Worm (Caenorhabditis elegans) whole organism, L2 larva: ENCODE measurements around the gene M02E1.3.
"Not testable (repeated sequence)": the region's sequence is repeated elsewhere in the genome, so short reads cannot be mapped to it uniquely, and the experiment has no call there.

Experiments
- C34F6.9 ChIP-seq: fragments of 150-350 bp; optimal IDR thresholded peaks from 2 replicates; lab custom pipeline; 2014; ENCODE audit warnings: missing biosample characterization, missing genetic modification characterization
- F13H6.1 ChIP-seq: sonication (generic microtip); optimal IDR thresholded peaks from 2 replicates; lab custom pipeline; 2016; ENCODE audit warnings: missing genetic modification characterization, missing compliant biosample characterization
- R02D3.7 ChIP-seq: fragments of 150-350 bp; optimal IDR thresholded peaks from 2 replicates; lab custom pipeline; 2014; ENCODE audit warnings: missing biosample characterization, missing genetic modification characterization
- Y55F3AM.14 ChIP-seq: fragments of 200-800 bp; sonication (Bioruptor generic); optimal IDR thresholded peaks from 2 replicates; lab custom pipeline; 2018; ENCODE audit warnings: mild to moderate bottlenecking, missing genetic modification characterization, missing compliant biosample characterization
- ZK546.5 ChIP-seq: sonication (generic microtip); optimal IDR thresholded peaks from 2 replicates; lab custom pipeline; 2017; ENCODE audit warnings: missing biosample characterization, missing genetic modification characterization
- alr-1 ChIP-seq: fragments of 150-350 bp; optimal IDR thresholded peaks from 2 replicates; lab custom pipeline; 2014; ENCODE audit warnings: missing biosample characterization, missing genetic modification characterization
- aly-2 ChIP-seq: fragments of 150-350 bp; optimal IDR thresholded peaks from 2 replicates; lab custom pipeline; 2014; ENCODE audit warnings: missing biosample characterization, missing genetic modification characterization
- blmp-1 ChIP-seq: sonication (generic microtip); optimal IDR thresholded peaks from 2 replicates; lab custom pipeline; 2017; ENCODE audit warnings: missing genetic modification characterization, mild to moderate bottlenecking, missing compliant biosample characterization, antibody characterized with exemption, moderate library complexity; ENCODE audit not compliant: insufficient read depth
- ceh-16 ChIP-seq: fragments of 150-350 bp; optimal IDR thresholded peaks from 2 replicates; lab custom pipeline; 2014; ENCODE audit warnings: missing biosample characterization, missing genetic modification characterization
- ceh-82 ChIP-seq: fragments of 150-350 bp; optimal IDR thresholded peaks from 2 replicates; lab custom pipeline; 2014; ENCODE audit warnings: missing biosample characterization, missing genetic modification characterization
- crh-2 ChIP-seq: sonication (generic microtip); optimal IDR thresholded peaks from 2 replicates; lab custom pipeline; 2017; ENCODE audit warnings: missing biosample characterization, missing genetic modification characterization
- dmd-4 ChIP-seq: sonication (generic microtip); optimal IDR thresholded peaks from 2 replicates; lab custom pipeline; 2017; ENCODE audit warnings: missing biosample characterization, missing genetic modification characterization
- egl-27 ChIP-seq: sonication (generic microtip); optimal IDR thresholded peaks from 3 replicates; lab custom pipeline; 2017; ENCODE audit warnings: missing biosample characterization, missing genetic modification reagents, missing genetic modification characterization
- elt-1 ChIP-seq: fragments of 150-350 bp; optimal IDR thresholded peaks from 2 replicates; lab custom pipeline; 2014; ENCODE audit warnings: missing biosample characterization, missing genetic modification characterization
- elt-3 ChIP-seq: sonication (generic microtip); optimal IDR thresholded peaks from 2 replicates; lab custom pipeline; 2017; ENCODE audit warnings: missing biosample characterization, missing genetic modification characterization
- fos-1 ChIP-seq: fragments of 150-350 bp; optimal IDR thresholded peaks from 2 replicates; lab custom pipeline; 2014; ENCODE audit warnings: missing biosample characterization, missing genetic modification characterization
- lin-11 ChIP-seq: fragments of 150-350 bp; sonication (generic microtip); optimal IDR thresholded peaks from 2 replicates; lab custom pipeline; 2014; ENCODE audit warnings: missing biosample characterization, missing genetic modification characterization, inconsistent platforms, mixed read lengths
- lin-13 ChIP-seq: fragments of 150-350 bp; optimal IDR thresholded peaks from 2 replicates; lab custom pipeline; 2014; ENCODE audit warnings: missing biosample characterization, missing genetic modification reagents, missing genetic modification characterization
- lin-39 ChIP-seq: fragments of 150-350 bp; optimal IDR thresholded peaks from 2 replicates; lab custom pipeline; 2014; ENCODE audit warnings: missing biosample characterization, missing genetic modification reagents, missing genetic modification characterization
- lsy-2 ChIP-seq, 2 experiments: fragments of 150-350 bp in 1 of 2; sonication (generic microtip) in 1 of 2; optimal IDR thresholded peaks; 2 replicates each; lab custom pipeline; 2014 to 2017; ENCODE audit warnings: missing biosample characterization in 2 of 2, missing genetic modification characterization in 2 of 2
- nhr-129 ChIP-seq: fragments of 150-350 bp; optimal IDR thresholded peaks from 2 replicates; lab custom pipeline; 2014; ENCODE audit warnings: missing biosample characterization, missing genetic modification characterization
- nhr-21 ChIP-seq: fragments of 150-350 bp; optimal IDR thresholded peaks from 2 replicates; lab custom pipeline; 2014; ENCODE audit warnings: missing biosample characterization, missing genetic modification characterization
- nhr-23 ChIP-seq: fragments of 150-350 bp; optimal IDR thresholded peaks from 2 replicates; lab custom pipeline; 2014; ENCODE audit warnings: missing biosample characterization, missing genetic modification reagents, missing genetic modification characterization
- nhr-237 ChIP-seq: fragments of 150-350 bp; optimal IDR thresholded peaks from 2 replicates; lab custom pipeline; 2014; ENCODE audit warnings: missing biosample characterization, missing genetic modification characterization
- nhr-25 ChIP-seq: fragments of 150-350 bp; sonication (generic microtip); optimal IDR thresholded peaks from 3 replicates; lab custom pipeline; 2014; ENCODE audit warnings: missing biosample characterization, missing genetic modification characterization
- nhr-77 ChIP-seq: fragments of 150-350 bp; optimal IDR thresholded peaks from 2 replicates; lab custom pipeline; 2014; ENCODE audit warnings: missing biosample characterization, missing genetic modification characterization
- peb-1 ChIP-seq: fragments of 150-350 bp; optimal IDR thresholded peaks from 2 replicates; lab custom pipeline; 2014; ENCODE audit warnings: missing biosample characterization, missing genetic modification characterization
- sem-4 ChIP-seq: fragments of 150-350 bp; optimal IDR thresholded peaks from 2 replicates; lab custom pipeline; 2014; ENCODE audit warnings: missing biosample characterization, missing genetic modification reagents, missing genetic modification characterization
- skn-1 ChIP-seq: sonication (generic microtip); optimal IDR thresholded peaks from 2 replicates; lab custom pipeline; 2017; ENCODE audit warnings: missing biosample characterization, missing genetic modification characterization
- sma-9 ChIP-seq, 2 experiments: fragments of 150-350 bp in 1 of 2; sonication (generic microtip) in 1 of 2; optimal IDR thresholded peaks; 2 replicates each; lab custom pipeline; 2014 to 2016; ENCODE audit warnings: missing genetic modification characterization in 2 of 2, mild to moderate bottlenecking in 1 of 2, missing biosample characterization in 1 of 2, missing compliant biosample characterization in 1 of 2, missing genetic modification reagents in 1 of 2, moderate library complexity in 1 of 2
- snpc-4 ChIP-seq: fragments of 150-350 bp; optimal IDR thresholded peaks from 2 replicates; lab custom pipeline; 2014; ENCODE audit warnings: missing biosample characterization, missing genetic modification characterization
- unc-55 ChIP-seq: fragments of 150-350 bp; sonication (generic microtip); optimal IDR thresholded peaks from 3 replicates; lab custom pipeline; 2014; ENCODE audit warnings: missing biosample characterization, missing genetic modification reagents, missing genetic modification characterization
- unc-62 ChIP-seq: fragments of 150-350 bp; optimal IDR thresholded peaks from 2 replicates; lab custom pipeline; 2014; ENCODE audit warnings: missing biosample characterization, missing genetic modification reagents, missing genetic modification characterization
- zag-1 ChIP-seq: fragments of 150-350 bp; optimal IDR thresholded peaks from 2 replicates; lab custom pipeline; 2014; ENCODE audit warnings: missing biosample characterization, missing genetic modification characterization
- ztf-1 ChIP-seq: fragments of 200-800 bp; sonication (Bioruptor generic); conservative IDR thresholded peaks from 2 replicates; pipeline ENCODE4 v1.3.6; 2022; ENCODE audit warnings: missing genetic modification characterization, missing compliant biosample characterization
- ztf-11 ChIP-seq: sonication (generic microtip); optimal IDR thresholded peaks from 2 replicates; lab custom pipeline; 2017; ENCODE audit warnings: missing biosample characterization, missing genetic modification characterization

Gene M02E1.3

DNA sequence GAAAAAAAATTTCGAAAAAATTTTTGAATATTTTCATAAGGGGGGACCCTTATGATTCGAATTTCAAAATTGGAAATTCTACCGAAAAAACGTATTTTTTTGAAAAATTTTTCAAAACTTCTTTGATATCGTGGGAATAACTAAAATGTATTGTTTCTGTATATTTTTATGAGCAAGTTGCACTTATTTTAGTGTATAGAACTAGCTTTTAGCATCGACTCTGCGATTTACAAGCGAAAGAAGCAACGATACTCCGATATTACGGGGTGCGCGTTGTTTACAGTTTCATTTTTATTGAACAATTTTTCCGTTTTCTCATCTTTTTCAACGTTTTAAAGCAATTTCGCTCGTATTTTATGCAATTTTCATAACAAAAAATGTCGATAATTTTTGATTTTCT is at the start of gene M02E1.3:
M02E1.3 (plus strand) TSS at position 301 of the 400 bp plus-strand sequence.
- TF ChIP-seq egl-27 (tag; lab: Kevin White, UChicago); fos-1; elt-1 (tag; lab: Kevin White, UChicago): not testable (repeated sequence)

- TF ChIP-seq unc-62; peb-1; lsy-2 (tag; optimal IDR thresholded peaks at IDR 0.05; lab: Kevin White, UChicago): not testable (repeated sequence)
Observed at ce11 chrX:273912-274311, 48.4 kb upstream of the M02E1.3 start, which contains the start of gene Y108F1.5. Gene Y108F1.5 (minus strand): TSS chrX:274012.

- TF ChIP-seq sem-4 (tag; lab: Kevin White, UChicago); C34F6.9; unc-55 (GFP tag; lab: Kevin White, UChicago): not testable (repeated sequence)
Observed at ce11 chrX:286116-286515, 36.2 kb upstream of the M02E1.3 start, which contains the start of gene Y47C4A.1. Gene Y47C4A.1 (minus strand): TSS chrX:286216.

DNA sequence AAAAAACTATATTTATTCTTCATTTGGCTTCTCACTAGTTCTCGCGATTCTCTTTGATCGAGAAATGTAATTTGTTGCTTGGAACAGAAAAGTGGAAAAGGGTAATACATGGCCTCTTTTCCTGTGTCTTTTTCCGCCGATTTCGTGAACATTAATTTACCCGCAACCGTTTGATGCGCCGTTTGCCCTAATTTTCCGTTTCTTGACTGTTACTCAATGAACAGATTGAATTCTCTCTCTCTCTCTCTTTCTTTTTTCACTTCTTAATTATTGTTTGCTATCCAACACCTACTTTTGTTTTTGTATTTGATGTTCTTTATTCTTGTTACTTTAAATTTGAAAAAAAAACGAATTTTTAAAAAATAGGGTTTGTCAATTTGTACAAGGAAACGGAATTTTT is 26.6 kb upstream of the M02E1.3 start:
- no peak for TF ChIP-seq crh-2 (tag; lab: Kevin White, UChicago)
- TF ChIP-seq sem-4 (tag; lab: Kevin White, UChicago) = no peak
- no peak for TF ChIP-seq aly-2
- no peak for TF ChIP-seq F13H6.1 (tag; lab: Kevin White, UChicago)
- no peak for TF ChIP-seq nhr-21
- no peak for TF ChIP-seq unc-62
- no peak for TF ChIP-seq zag-1 (tag; lab: Kevin White, UChicago)
- no peak for TF ChIP-seq Y55F3AM.14 (GFP tag; lab: Kevin White, UChicago)
- TF ChIP-seq C34F6.9 = no peak
- no peak for TF ChIP-seq lin-39 (tag; lab: Kevin White, UChicago)
- no peak for TF ChIP-seq nhr-25

ce11 chrX:296934-297333 is 25.4 kb upstream of the M02E1.3 start, which contains the start of gene R57.2:
Gene R57.2 (plus strand): TSS chrX:297234.
- TF ChIP-seq ztf-1 (GFP tag; lab: Robert Waterston, UW) (no peak), lin-39 (tag; lab: Kevin White, UChicago) (no peak), lin-13 (no peak), nhr-21 (no peak), R02D3.7 (no peak), crh-2 (tag; lab: Kevin White, UChicago) (no peak), unc-55 (GFP tag; lab: Kevin White, UChicago) (no peak), nhr-129 (no peak)

- TF ChIP-seq aly-2 (no peak), nhr-77 (no peak), crh-2 (tag; lab: Kevin White, UChicago) (no peak), fos-1 (peak; percentile 64), nhr-21 (no peak), skn-1 (tag; lab: Kevin White, UChicago) (no peak)
Observed at ce11 chrX:299090-299489, 23.2 kb upstream of the M02E1.3 start.

DNA sequence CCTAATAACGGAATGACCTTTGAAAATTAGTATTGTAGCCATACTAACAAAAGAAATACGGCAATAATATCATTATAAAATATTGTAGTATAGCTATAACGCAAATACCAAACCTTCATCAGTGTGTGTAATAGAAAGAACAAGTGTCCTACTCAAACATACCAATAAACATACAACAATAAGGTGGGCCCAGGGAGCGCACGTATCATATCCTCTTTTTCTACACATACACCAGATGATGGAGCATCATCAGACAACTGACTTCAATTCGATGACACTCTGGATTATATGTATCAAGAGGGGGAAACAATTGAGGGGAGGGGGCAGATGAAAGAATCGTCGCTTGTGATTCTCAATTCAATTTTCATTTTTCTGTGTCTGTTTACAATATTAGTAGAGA is 22.1 kb upstream of the M02E1.3 start:
- TF ChIP-seq sma-9 (GFP tag; optimal IDR thresholded peaks at IDR 0.05; lab: Kevin White, UChicago) (peak; percentile 10), sma-9 (tag; optimal IDR thresholded peaks at IDR 0.05; lab: Kevin White, UChicago) (no peak), nhr-129 (peak; percentile 49), dmd-4 (no peak), aly-2 (no peak)
- TF ChIP-seq, all 48 proteins: peak for 2

DNA sequence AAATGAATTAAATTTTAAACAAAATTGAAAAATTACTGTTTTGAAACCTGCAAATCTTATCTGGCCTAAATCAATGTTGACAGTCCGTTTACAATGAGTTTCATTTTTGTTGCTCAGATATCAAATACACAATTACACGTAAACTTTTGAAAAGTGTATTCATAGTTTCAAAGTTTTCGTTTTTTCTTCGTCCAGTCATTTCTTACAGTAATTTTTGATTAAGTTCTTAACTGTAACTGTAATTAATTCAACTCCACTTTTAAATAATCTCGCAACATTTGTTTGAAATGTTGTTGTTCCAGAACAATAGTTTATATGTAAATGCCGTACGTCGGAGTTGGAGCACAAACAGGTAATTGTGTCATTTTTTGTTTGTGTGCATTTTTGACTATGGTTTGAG is 20.8 kb upstream of the M02E1.3 start, which contains the start of gene gcp-2.1:
gcp-2.1 (plus strand) TSS at position 301 of the 400 bp plus-strand sequence.
- TF ChIP-seq snpc-4 (tag; lab: Kevin White, UChicago) = no peak
- no peak for TF ChIP-seq nhr-25
- no peak for TF ChIP-seq ZK546.5
- TF ChIP-seq ztf-11 (tag; lab: Kevin White, UChicago) = no peak
- no peak for TF ChIP-seq ceh-16 (tag; lab: Kevin White, UChicago)
- no peak for TF ChIP-seq nhr-237 (tag; lab: Kevin White, UChicago)
- TF ChIP-seq elt-3 (tag; lab: Kevin White, UChicago) = no peak
- TF ChIP-seq lsy-2 (tag; optimal IDR thresholded peaks at IDR 0.05; lab: Kevin White, UChicago) = no peak
- TF ChIP-seq sma-9 (GFP tag; optimal IDR thresholded peaks at IDR 0.05; lab: Kevin White, UChicago) = no peak
- TF ChIP-seq sma-9 (tag; optimal IDR thresholded peaks at IDR 0.05; lab: Kevin White, UChicago) = no peak
- TF ChIP-seq aly-2 = no peak
- TF ChIP-seq nhr-23 (tag; lab: Kevin White, UChicago) = no peak
- no peak for TF ChIP-seq blmp-1 (tag; lab: Kevin White, UChicago)
- no peak for TF ChIP-seq lin-11 (tag; lab: Kevin White, UChicago)
- TF ChIP-seq unc-62 = no peak
- no peak for TF ChIP-seq dmd-4
- no peak for TF ChIP-seq alr-1 (tag; lab: Kevin White, UChicago)
- TF ChIP-seq ceh-82 = no peak
- TF ChIP-seq skn-1 (tag; lab: Kevin White, UChicago) = no peak
- TF ChIP-seq, all 48 proteins: peak for 0
